Fruit fly (Drosophila melanogaster) whole organism, embryonic: ENCODE measurements around the gene mbt.

ENCODE experiments used
- Abd-B ChIP-seq: fragments of 200-800 bp; sonication (Bioruptor generic); optimal IDR thresholded peaks from 2 replicates; lab custom pipeline; 2018; ENCODE audit warnings: missing biosample characterization, mild to moderate bottlenecking, missing genetic modification characterization, moderate library complexity
- Bgb ChIP-seq: fragments of 200-800 bp; sonication (Bioruptor generic); IDR thresholded peaks from 2 replicates; pipeline ENCODE4 v1.3.6; 2022; ENCODE audit warnings: missing biosample characterization, missing genetic modification characterization; ENCODE audit not compliant: partially characterized antibody
- CG10267 ChIP-seq: fragments of 200-800 bp; sonication (Bioruptor generic); optimal IDR thresholded peaks from 2 replicates; lab custom pipeline; 2018; ENCODE audit warnings: missing biosample characterization, mild to moderate bottlenecking, missing genetic modification characterization, moderate library complexity
- CG10431 ChIP-seq: fragments of 200-800 bp; sonication (Bioruptor generic); optimal IDR thresholded peaks from 3 replicates; lab custom pipeline; 2018; ENCODE audit warnings: missing biosample characterization, mild to moderate bottlenecking, missing genetic modification characterization
- CG11093 ChIP-seq: fragments of 200-800 bp; sonication (Bioruptor generic); IDR thresholded peaks from 3 replicates; pipeline ENCODE4 v1.3.6; 2022; ENCODE audit warnings: missing biosample characterization, missing genetic modification characterization
- CG11247 ChIP-seq: fragments of 200-800 bp; sonication (Bioruptor generic); IDR thresholded peaks from 2 replicates; pipeline ENCODE4 v1.3.6; 2022; ENCODE audit warnings: missing biosample characterization, missing genetic modification characterization
- CG12071 ChIP-seq: fragments of 200-800 bp; sonication (Bioruptor generic); optimal IDR thresholded peaks from 3 replicates; lab custom pipeline; 2018; ENCODE audit warnings: missing biosample characterization, mild to moderate bottlenecking, missing genetic modification characterization
- CG14860 ChIP-seq: fragments of 200-800 bp; sonication (Bioruptor generic); IDR thresholded peaks from 3 replicates; pipeline ENCODE4 v1.3.6; 2022; ENCODE audit warnings: missing biosample characterization, missing genetic modification characterization; ENCODE audit not compliant: partially characterized antibody
- CG1602 ChIP-seq: fragments of 200-800 bp; sonication (Bioruptor generic); optimal IDR thresholded peaks from 3 replicates; lab custom pipeline; 2016; ENCODE audit warnings: missing biosample characterization, missing genetic modification characterization
- CG17359 ChIP-seq: fragments of 200-800 bp; sonication (Bioruptor generic); optimal IDR thresholded peaks from 3 replicates; lab custom pipeline; 2018; ENCODE audit warnings: missing biosample characterization, mild to moderate bottlenecking, missing genetic modification characterization, moderate library complexity
- CG17361 ChIP-seq: fragments of 200-800 bp; sonication (Bioruptor generic); IDR thresholded peaks from 3 replicates; pipeline ENCODE4 v1.3.6; 2022; ENCODE audit warnings: missing biosample characterization, missing genetic modification characterization
- CG1792 ChIP-seq: fragments of 200-800 bp; sonication (Bioruptor generic); optimal IDR thresholded peaks from 2 replicates; lab custom pipeline; 2016; ENCODE audit warnings: missing biosample characterization, missing genetic modification characterization
- CG43689 ChIP-seq: fragments of 200-800 bp; sonication (Bioruptor generic); IDR thresholded peaks from 2 replicates; pipeline ENCODE4 v1.3.6; 2022; ENCODE audit warnings: missing biosample characterization, missing genetic modification characterization
- CG5180 ChIP-seq: fragments of 200-800 bp; sonication (Bioruptor generic); optimal IDR thresholded peaks from 3 replicates; lab custom pipeline; 2017; ENCODE audit warnings: missing biosample characterization, missing genetic modification characterization, mild to moderate bottlenecking, moderate library complexity, missing genetic modification reagents
- CG6272 ChIP-seq: fragments of 200-800 bp; sonication (Bioruptor generic); IDR thresholded peaks from 2 replicates; pipeline ENCODE4 v1.3.6; 2022; ENCODE audit warnings: missing biosample characterization, missing genetic modification characterization
- CG6765 ChIP-seq: fragments of 200-800 bp; sonication (Bioruptor generic); optimal IDR thresholded peaks from 3 replicates; lab custom pipeline; 2017; ENCODE audit warnings: missing biosample characterization, mild to moderate bottlenecking, missing genetic modification characterization
- CG6813 ChIP-seq: fragments of 200-800 bp; sonication (Bioruptor generic); optimal IDR thresholded peaks from 2 replicates; lab custom pipeline; 2017; ENCODE audit warnings: missing biosample characterization, missing genetic modification characterization, mild to moderate bottlenecking, moderate library complexity, missing genetic modification reagents
- CG8359 ChIP-seq: fragments of 200-800 bp; sonication (Bioruptor generic); optimal IDR thresholded peaks from 2 replicates; lab custom pipeline; 2017; ENCODE audit warnings: missing biosample characterization, mild to moderate bottlenecking, missing genetic modification characterization, borderline replicate concordance
- CG8478 ChIP-seq: fragments of >200 bp; optimal IDR thresholded peaks from 2 replicates; lab custom pipeline; 2018
- CrebB ChIP-seq: fragments of 200-800 bp; sonication (Bioruptor generic); optimal IDR thresholded peaks from 3 replicates; lab custom pipeline; 2018; ENCODE audit warnings: missing biosample characterization, mild to moderate bottlenecking, missing genetic modification characterization
- Dref ChIP-seq: fragments of 200-800 bp; sonication (Bioruptor generic); IDR thresholded peaks from 2 replicates; pipeline ENCODE4 v1.3.6; 2022; ENCODE audit warnings: missing biosample characterization, missing genetic modification characterization
- Eip74EF ChIP-seq, 2 experiments: fragments of 200-800 bp in 1 of 2; fragments of >200 bp in 1 of 2; sonication (Bioruptor generic) in 1 of 2; optimal IDR thresholded peaks; 2 replicates each; lab custom pipeline; 2017 to 2019; ENCODE audit warnings: missing biosample characterization in 2 of 2, missing genetic modification characterization in 2 of 2, mild to moderate bottlenecking in 1 of 2, moderate library complexity in 1 of 2
- HmgD ChIP-seq: fragments of 200-800 bp; sonication (Bioruptor generic); optimal IDR thresholded peaks from 3 replicates; lab custom pipeline; 2016; ENCODE audit warnings: missing biosample characterization, missing genetic modification characterization
- NC2β ChIP-seq: fragments of 200-800 bp; sonication (Bioruptor generic); optimal IDR thresholded peaks from 2 replicates; lab custom pipeline; 2016; ENCODE audit warnings: missing biosample characterization, missing genetic modification characterization
- NK7.1 ChIP-seq: fragments of 200-800 bp; sonication (Bioruptor generic); optimal IDR thresholded peaks from 3 replicates; lab custom pipeline; 2016; ENCODE audit warnings: missing biosample characterization, missing genetic modification characterization
- Nf-YA ChIP-seq: fragments of 200-800 bp; sonication (Bioruptor generic); IDR thresholded peaks from 2 replicates; pipeline ENCODE4 v1.3.6; 2022; ENCODE audit warnings: missing biosample characterization, missing genetic modification characterization
- Optix ChIP-seq: fragments of 200-800 bp; sonication (Bioruptor generic); IDR thresholded peaks from 3 replicates; pipeline ENCODE4 v1.3.6; 2022; ENCODE audit warnings: missing biosample characterization, missing genetic modification characterization
- PHDP ChIP-seq: fragments of 200-800 bp; sonication (Bioruptor generic); optimal IDR thresholded peaks from 3 replicates; lab custom pipeline; 2018; ENCODE audit warnings: missing biosample characterization, mild to moderate bottlenecking, missing genetic modification characterization, moderate library complexity
- Sox100B ChIP-seq: fragments of 200-800 bp; sonication (Bioruptor generic); optimal IDR thresholded peaks from 3 replicates; lab custom pipeline; 2018; ENCODE audit warnings: missing biosample characterization, mild to moderate bottlenecking, missing genetic modification characterization
- Spps ChIP-seq: fragments of 200-800 bp; sonication (Bioruptor generic); optimal IDR thresholded peaks from 2 replicates; lab custom pipeline; 2018; ENCODE audit warnings: missing biosample characterization, mild to moderate bottlenecking, missing genetic modification characterization
- Sry-δ ChIP-seq: fragments of 200-800 bp; sonication (Bioruptor generic); optimal IDR thresholded peaks from 2 replicates; lab custom pipeline; 2016; ENCODE audit warnings: missing biosample characterization, missing genetic modification characterization
- Trl ChIP-seq, 3 experiments: fragments of >200 bp in 2 of 3; fragments of 200-800 bp in 1 of 3; sonication (Bioruptor generic) in 1 of 3; optimal IDR thresholded peaks; 2 replicates in 1 of 3; 3 replicates in 2 of 3; lab custom pipeline; 2016 to 2017; ENCODE audit warnings: missing biosample characterization in 1 of 3, missing genetic modification characterization in 1 of 3
- ac ChIP-seq: fragments of 200-800 bp; sonication (Bioruptor generic); optimal IDR thresholded peaks from 3 replicates; lab custom pipeline; 2017; ENCODE audit warnings: missing biosample characterization, mild to moderate bottlenecking, missing genetic modification characterization
- ato ChIP-seq: fragments of 200-800 bp; sonication (Bioruptor generic); IDR thresholded peaks from 2 replicates; pipeline ENCODE4 v1.3.6; 2022; ENCODE audit warnings: missing biosample characterization, missing genetic modification characterization; ENCODE audit not compliant: partially characterized antibody
- cato ChIP-seq: fragments of 200-800 bp; sonication (Bioruptor generic); optimal IDR thresholded peaks from 2 replicates; lab custom pipeline; 2016; ENCODE audit warnings: missing biosample characterization, missing genetic modification characterization, borderline replicate concordance
- croc ChIP-seq: fragments of 200-800 bp; sonication (Bioruptor generic); conservative IDR thresholded peaks from 3 replicates; pipeline ENCODE4 v1.3.6; 2022; ENCODE audit warnings: missing biosample characterization, missing genetic modification characterization
- da ChIP-seq: fragments of 200-800 bp; sonication (Bioruptor generic); optimal IDR thresholded peaks from 2 replicates; lab custom pipeline; 2016; ENCODE audit warnings: missing biosample characterization, missing genetic modification characterization
- dati ChIP-seq: fragments of 200-800 bp; sonication (Bioruptor generic); IDR thresholded peaks from 2 replicates; pipeline ENCODE4 v1.3.6; 2022; ENCODE audit warnings: missing biosample characterization, missing genetic modification characterization
- fd3F ChIP-seq: fragments of 200-800 bp; sonication (Bioruptor generic); optimal IDR thresholded peaks from 2 replicates; lab custom pipeline; 2018; ENCODE audit warnings: missing biosample characterization, mild to moderate bottlenecking, missing genetic modification characterization, moderate library complexity
- fru ChIP-seq: fragments of >200 bp; optimal IDR thresholded peaks from 2 replicates; lab custom pipeline; 2017
- hkb ChIP-seq, 2 experiments: fragments of 200-800 bp in 1 of 2; fragments of >200 bp in 1 of 2; sonication (Bioruptor generic) in 1 of 2; IDR thresholded peaks in 1 of 2; optimal IDR thresholded peaks in 1 of 2; 2 replicates each; pipeline versions ENCODE4 v1.3.6 to Lab custom; 2017 to 2022; ENCODE audit warnings: missing biosample characterization in 1 of 2, missing genetic modification characterization in 1 of 2
- jing ChIP-seq: fragments of 200-800 bp; sonication (Bioruptor generic); optimal IDR thresholded peaks from 2 replicates; lab custom pipeline; 2018; ENCODE audit warnings: missing biosample characterization, mild to moderate bottlenecking, missing genetic modification characterization
- otp ChIP-seq: fragments of 200-800 bp; sonication (Bioruptor generic); IDR thresholded peaks from 3 replicates; pipeline ENCODE4, ENCODE4 v1.3.6; 2022; ENCODE audit warnings: missing biosample characterization, missing genetic modification characterization
- pb ChIP-seq: fragments of 200-800 bp; sonication (Bioruptor generic); optimal IDR thresholded peaks from 3 replicates; lab custom pipeline; 2016; ENCODE audit warnings: missing biosample characterization, missing genetic modification characterization
- pros ChIP-seq: fragments of 200-800 bp; sonication (Bioruptor generic); optimal IDR thresholded peaks from 3 replicates; lab custom pipeline; 2019; ENCODE audit warnings: missing biosample characterization, mild to moderate bottlenecking, missing genetic modification characterization, moderate library complexity
- stwl ChIP-seq: fragments of 200-800 bp; sonication (Bioruptor generic); optimal IDR thresholded peaks from 3 replicates; lab custom pipeline; 2018; ENCODE audit warnings: missing biosample characterization, mild to moderate bottlenecking, missing genetic modification characterization, moderate library complexity
- tna ChIP-seq: fragments of 200-800 bp; sonication (Bioruptor generic); IDR thresholded peaks from 2 replicates; pipeline ENCODE4 v1.3.6; 2022; ENCODE audit warnings: missing biosample characterization, missing genetic modification characterization; ENCODE audit not compliant: partially characterized antibody
- wdn ChIP-seq: fragments of 200-800 bp; sonication (Bioruptor generic); IDR thresholded peaks from 2 replicates; pipeline ENCODE4 v1.3.6; 2022; ENCODE audit warnings: missing biosample characterization, missing genetic modification characterization
- z ChIP-seq: fragments of 200-800 bp; sonication (Bioruptor generic); IDR thresholded peaks from 3 replicates; pipeline ENCODE4 v1.3.6; 2022; ENCODE audit warnings: missing biosample characterization, missing genetic modification characterization
- zen2 ChIP-seq: fragments of 200-800 bp; sonication (Bioruptor generic); IDR thresholded peaks from 3 replicates; pipeline ENCODE4 v1.3.6; 2022; ENCODE audit warnings: missing biosample characterization, missing genetic modification characterization; ENCODE audit not compliant: partially characterized antibody

The mbt gene

DNA sequence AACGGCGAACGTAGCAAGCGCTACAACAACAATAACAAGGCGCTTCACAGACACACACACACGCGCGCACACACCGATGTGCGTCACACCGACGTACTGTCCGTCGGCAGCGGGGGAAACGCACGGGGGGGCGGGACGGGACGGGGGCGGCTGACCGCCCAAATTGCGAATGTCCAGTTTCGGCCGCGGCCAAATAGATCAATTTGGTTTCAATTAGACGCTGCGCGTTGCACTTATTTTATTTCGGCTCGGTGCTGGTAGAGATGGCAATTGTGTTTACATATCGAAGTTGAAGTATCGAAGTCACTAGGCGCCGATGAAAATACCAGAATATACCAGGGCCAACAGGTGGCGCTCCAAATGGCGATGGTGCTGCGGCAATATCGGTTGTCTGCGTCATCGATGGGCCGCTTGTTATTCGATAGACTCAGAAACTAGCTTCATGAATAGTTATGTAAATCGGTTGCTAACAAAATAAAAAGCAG is 26.7 kb downstream of the mbt start, which contains the start of gene Rok (continued):
- no peak for TF ChIP-seq CG6272 (GFP tag; lab: Robert Waterston, UW)
- TF ChIP-seq Abd-B (GFP tag; lab: Kevin White, UChicago), result no peak
- TF ChIP-seq jing (GFP tag; lab: Kevin White, UChicago), result no peak
- no peak for TF ChIP-seq CG11247 (GFP tag; lab: Robert Waterston, UW)
- TF ChIP-seq CG17359, result no peak
- no peak for TF ChIP-seq ac (GFP tag; lab: Kevin White, UChicago)
- no peak for TF ChIP-seq CG10267 (tag; lab: Kevin White, UChicago)
- no peak for TF ChIP-seq CG8359 (GFP tag; lab: Kevin White, UChicago)
- no peak for TF ChIP-seq otp
- peak; percentile 58 for TF ChIP-seq tna
- no peak for TF ChIP-seq CG1792 (GFP tag; lab: Kevin White, UChicago)
- no peak for TF ChIP-seq cato
- TF ChIP-seq croc (GFP tag; lab: Robert Waterston, UW), result no peak
- peak; percentile 85 for TF ChIP-seq Dref (GFP tag; lab: Robert Waterston, UW)
- TF ChIP-seq CG6813 (GFP tag; lab: Kevin White, UChicago), result no peak
- TF ChIP-seq hkb (optimal IDR thresholded peaks at IDR 0.05; lab: Kevin White, UChicago), result no peak
- TF ChIP-seq hkb (GFP tag; IDR thresholded peaks at IDR 0.05; lab: Robert Waterston, UW), result no peak
- TF ChIP-seq Sry-δ, result peak; percentile 95
- no peak for TF ChIP-seq Spps (tag; lab: Kevin White, UChicago)
- peak; percentile 87 for TF ChIP-seq Bgb
- TF ChIP-seq pros, result no peak
- TF ChIP-seq CG10431, result no peak
- no peak for TF ChIP-seq CG8478 (lab: Kevin White, UChicago)
- TF ChIP-seq NC2β (GFP tag; lab: Kevin White, UChicago), result no peak
- no peak for TF ChIP-seq CrebB
- TF ChIP-seq CG11093 (GFP tag; lab: Robert Waterston, UW), result no peak
- no peak for TF ChIP-seq Optix (GFP tag; lab: Robert Waterston, UW)
- no peak for TF ChIP-seq Trl (optimal IDR thresholded peaks at IDR 0.05; lab: Kevin White, UChicago)
- no peak for TF ChIP-seq Trl (GFP tag; optimal IDR thresholded peaks at IDR 0.05; lab: Kevin White, UChicago)
- peak; percentile 79 for TF ChIP-seq CG14860
- TF ChIP-seq pb (GFP tag; lab: Kevin White, UChicago), result no peak
- no peak for TF ChIP-seq CG1602 (GFP tag; lab: Kevin White, UChicago)
- no peak for TF ChIP-seq Nf-YA
- no peak for TF ChIP-seq wdn (GFP tag; lab: Robert Waterston, UW)
- TF ChIP-seq ato, result 0 out of 2 replicates have a peak, but pooled peaks have one; percentile 34
- TF ChIP-seq CG5180 (GFP tag; lab: Kevin White, UChicago), result no peak
- TF ChIP-seq stwl (tag; lab: Kevin White, UChicago), result peak; percentile 27
- no peak for TF ChIP-seq fd3F
- TF ChIP-seq NK7.1 (GFP tag; lab: Kevin White, UChicago), result no peak
- no peak for TF ChIP-seq Sox100B (GFP tag; lab: Kevin White, UChicago)
- TF ChIP-seq dati, result no peak
- TF ChIP-seq CG43689 (GFP tag; lab: Robert Waterston, UW), result no peak
- TF ChIP-seq fru (lab: Kevin White, UChicago), result no peak
- TF ChIP-seq da (GFP tag; lab: Kevin White, UChicago), result no peak
- TF ChIP-seq PHDP (tag; lab: Kevin White, UChicago), result no peak
- TF ChIP-seq CG6765 (GFP tag; lab: Kevin White, UChicago), result no peak
- no peak for TF ChIP-seq CG17361 (GFP tag; lab: Robert Waterston, UW)
- TF ChIP-seq z (GFP tag; lab: Robert Waterston, UW), result no peak
- TF ChIP-seq CG12071 (GFP tag; lab: Kevin White, UChicago), result no peak
- peak; percentile 61; the same call in 2 of the 3 replicates for TF ChIP-seq zen2
- no peak for TF ChIP-seq Eip74EF (GFP tag; optimal IDR thresholded peaks at IDR 0.05; lab: Kevin White, UChicago)
- TF ChIP-seq HmgD (GFP tag; lab: Kevin White, UChicago), result no peak
